Worm (Caenorhabditis elegans) whole organism, mixed stage, embryonic: ENCODE results near the gene clec-51.
"Not testable (repeated sequence)": the region's sequence is repeated elsewhere in the genome, so short reads cannot be mapped to it uniquely, and the experiment has no call there.

Experiments used
- M03D4.4 ChIP-seq: sonication (generic microtip); optimal IDR thresholded peaks from 2 replicates; lab custom pipeline; 2017; ENCODE audit warnings: mild to moderate bottlenecking, missing genetic modification characterization, missing compliant biosample characterization
- bed-3 ChIP-seq: fragments of 200-800 bp; sonication (Bioruptor generic); optimal IDR thresholded peaks from 3 replicates; lab custom pipeline; 2018; ENCODE audit warnings: mild to moderate bottlenecking, missing genetic modification characterization, moderate library complexity, missing compliant biosample characterization
- blmp-1 ChIP-seq: fragments of 150-350 bp; optimal IDR thresholded peaks from 2 replicates; lab custom pipeline; 2014; ENCODE audit warnings: missing biosample characterization, missing genetic modification characterization
- ceh-39 ChIP-seq: fragments of 150-350 bp; optimal IDR thresholded peaks from 2 replicates; lab custom pipeline; 2014; ENCODE audit warnings: missing biosample characterization, missing genetic modification characterization
- ceh-43 ChIP-seq: fragments of 200-800 bp; sonication (Bioruptor generic); optimal IDR thresholded peaks from 2 replicates; lab custom pipeline; 2018; ENCODE audit warnings: mild to moderate bottlenecking, missing genetic modification characterization, moderate library complexity, missing compliant biosample characterization
- ces-1 ChIP-seq: fragments of 150-350 bp; optimal IDR thresholded peaks from 2 replicates; lab custom pipeline; 2014; ENCODE audit warnings: missing biosample characterization, missing genetic modification reagents, missing genetic modification characterization
- cnd-1 ChIP-seq: fragments of 200-800 bp; sonication (Bioruptor generic); optimal IDR thresholded peaks from 2 replicates; lab custom pipeline; 2018; ENCODE audit warnings: mild to moderate bottlenecking, missing genetic modification characterization, missing compliant biosample characterization
- elt-1 ChIP-seq: sonication (generic microtip); optimal IDR thresholded peaks from 2 replicates; lab custom pipeline; 2017; ENCODE audit warnings: missing genetic modification characterization, mild to moderate bottlenecking, missing compliant biosample characterization, antibody characterized with exemption, moderate library complexity, borderline replicate concordance; ENCODE audit not compliant: insufficient read depth
- elt-3 ChIP-seq: fragments of 150-350 bp; optimal IDR thresholded peaks from 2 replicates; lab custom pipeline; 2014; ENCODE audit warnings: missing biosample characterization, missing genetic modification characterization
- ham-2 ChIP-seq: fragments of 200-800 bp; sonication (Bioruptor generic); optimal IDR thresholded peaks from 2 replicates; lab custom pipeline; 2018; ENCODE audit warnings: mild to moderate bottlenecking, missing genetic modification characterization, missing compliant biosample characterization
- hlh-1 ChIP-seq: fragments of 150-350 bp; optimal IDR thresholded peaks from 2 replicates; lab custom pipeline; 2014; ENCODE audit warnings: missing biosample characterization, missing genetic modification reagents, missing genetic modification characterization
- lin-32 ChIP-seq: fragments of 200-800 bp; sonication (Bioruptor generic); optimal IDR thresholded peaks from 2 replicates; lab custom pipeline; 2018; ENCODE audit warnings: mild to moderate bottlenecking, missing genetic modification characterization, missing compliant biosample characterization
- lsy-2 ChIP-seq: fragments of 150-350 bp; optimal IDR thresholded peaks from 2 replicates; lab custom pipeline; 2014; ENCODE audit warnings: missing biosample characterization, missing genetic modification characterization
- mab-5 ChIP-seq: fragments of 150-350 bp; optimal IDR thresholded peaks from 2 replicates; lab custom pipeline; 2014; ENCODE audit warnings: missing biosample characterization, missing genetic modification characterization
- mep-1 ChIP-seq: fragments of 150-350 bp; optimal IDR thresholded peaks from 2 replicates; lab custom pipeline; 2017; ENCODE audit warnings: missing biosample characterization, missing genetic modification reagents, missing genetic modification characterization, inconsistent platforms
- mls-2 ChIP-seq: sonication (generic microtip); optimal IDR thresholded peaks from 2 replicates; lab custom pipeline; 2016; ENCODE audit warnings: mild to moderate bottlenecking, missing genetic modification characterization, moderate library complexity, missing compliant biosample characterization
- nhr-12 ChIP-seq: fragments of 150-350 bp; optimal IDR thresholded peaks from 2 replicates; lab custom pipeline; 2014; ENCODE audit warnings: missing biosample characterization, missing genetic modification characterization
- nhr-2 ChIP-seq: fragments of 150-350 bp; optimal IDR thresholded peaks from 2 replicates; lab custom pipeline; 2014; ENCODE audit warnings: missing biosample characterization, missing genetic modification characterization
- nhr-237 ChIP-seq: fragments of 150-350 bp; optimal IDR thresholded peaks from 2 replicates; lab custom pipeline; 2014; ENCODE audit warnings: missing biosample characterization, missing genetic modification characterization
- nhr-28 ChIP-seq: fragments of 150-350 bp; optimal IDR thresholded peaks from 2 replicates; lab custom pipeline; 2014; ENCODE audit warnings: missing biosample characterization, missing genetic modification characterization
- nhr-76 ChIP-seq: sonication (generic microtip); optimal IDR thresholded peaks from 2 replicates; lab custom pipeline; 2017; ENCODE audit warnings: missing biosample characterization, missing genetic modification characterization
- pha-4 ChIP-seq: fragments of 150-350 bp; optimal IDR thresholded peaks from 2 replicates; lab custom pipeline; 2018; ENCODE audit warnings: missing biosample characterization, missing genetic modification reagents, missing genetic modification characterization
- sem-2 ChIP-seq: fragments of 200-800 bp; sonication (Bioruptor generic); optimal IDR thresholded peaks from 2 replicates; lab custom pipeline; 2018; ENCODE audit warnings: mild to moderate bottlenecking, missing genetic modification characterization, missing compliant biosample characterization
- snpc-4 ChIP-seq: fragments of 150-350 bp; optimal IDR thresholded peaks from 2 replicates; lab custom pipeline; 2014; ENCODE audit warnings: missing biosample characterization, missing genetic modification characterization
- sptf-1 ChIP-seq: sonication (generic microtip); optimal IDR thresholded peaks from 2 replicates; lab custom pipeline; 2017; ENCODE audit warnings: mild to moderate bottlenecking, missing genetic modification characterization, moderate library complexity, missing compliant biosample characterization
- tbx-8 ChIP-seq: fragments of 200-800 bp; sonication (Bioruptor generic); optimal IDR thresholded peaks from 2 replicates; lab custom pipeline; 2018; ENCODE audit warnings: mild to moderate bottlenecking, missing genetic modification characterization, moderate library complexity, missing compliant biosample characterization
- unc-120 ChIP-seq: sonication (generic microtip); optimal IDR thresholded peaks from 2 replicates; lab custom pipeline; 2017; ENCODE audit warnings: missing genetic modification characterization, missing compliant biosample characterization; ENCODE audit not compliant: poor library complexity, severe bottlenecking
- unc-39 ChIP-seq: fragments of 150-350 bp; optimal IDR thresholded peaks from 2 replicates; lab custom pipeline; 2014; ENCODE audit warnings: missing biosample characterization, missing genetic modification characterization
- zip-8 ChIP-seq: fragments of 150-350 bp; optimal IDR thresholded peaks from 2 replicates; lab custom pipeline; 2014; ENCODE audit warnings: missing biosample characterization, missing genetic modification characterization
- ztf-11 ChIP-seq: fragments of 150-350 bp; optimal IDR thresholded peaks from 2 replicates; lab custom pipeline; 2014; ENCODE audit warnings: missing biosample characterization, missing genetic modification characterization

The clec-51 gene

ce11 chrIV:8133536-8133935 is 30.1 kb downstream of the clec-51 start, which contains the start of gene sph-1:
Gene sph-1, minus strand, starts transcription at chrIV:8133558.
- TF ChIP-seq pha-4 (tag; lab: Kevin White, UChicago) (peak; percentile 70), lin-32 (GFP tag; lab: Kevin White, UChicago) (no peak)
- TF ChIP-seq, all 35 proteins: peak for 1

ce11 chrIV:8130131-8130611 is 33.4 kb downstream of the clec-51 start, which contains the start of the genes ndub-11 and moc-3:
Gene ndub-11, minus strand, starts transcription at chrIV:8130231.
Gene moc-3, plus strand, starts transcription at chrIV:8130561.
- TF ChIP-seq mep-1 (tag; lab: Kevin White, UChicago) (no peak), cnd-1 (no peak), ceh-39 (no peak), hlh-1 (tag; lab: Kevin White, UChicago) (no peak), sptf-1 (no peak), M03D4.4 (tag; lab: Kevin White, UChicago) (no peak), sem-2 (GFP tag; lab: Kevin White, UChicago) (no peak), ces-1 (no peak), nhr-76 (tag; lab: Kevin White, UChicago) (no peak), nhr-12 (tag; lab: Kevin White, UChicago) (no peak), lsy-2 (tag; lab: Kevin White, UChicago) (no peak), unc-39 (tag; lab: Kevin White, UChicago) (no peak), ham-2 (GFP tag; lab: Kevin White, UChicago) (no peak), mls-2 (tag; lab: Kevin White, UChicago) (no peak), unc-120 (tag; lab: Kevin White, UChicago) (no peak), zip-8 (no peak), ztf-11 (tag; lab: Kevin White, UChicago) (no peak), snpc-4 (tag; lab: Kevin White, UChicago) (no peak)

ce11 chrIV:8127430-8127829 is 36.2 kb downstream of the clec-51 start:
- TF ChIP-seq elt-1 (tag; lab: Kevin White, UChicago) (no peak), M03D4.4 (tag; lab: Kevin White, UChicago) (no peak), tbx-8 (GFP tag; lab: Kevin White, UChicago) (no peak), mls-2 (tag; lab: Kevin White, UChicago) (no peak), ceh-39 (no peak), ces-1 (no peak), mab-5 (tag; lab: Kevin White, UChicago) (no peak), unc-120 (tag; lab: Kevin White, UChicago) (no peak)

ce11 chrIV:8126902-8127301 is 36.7 kb downstream of the clec-51 start, which contains the start of gene ceph-41:
Gene ceph-41, plus strand, starts transcription at chrIV:8127202.
- TF ChIP-seq nhr-28 (tag; lab: Kevin White, UChicago) (no peak), sptf-1 (no peak), nhr-2 (tag; lab: Kevin White, UChicago) (no peak), ceh-43 (no peak), M03D4.4 (tag; lab: Kevin White, UChicago) (no peak), cnd-1 (no peak), nhr-237 (tag; lab: Kevin White, UChicago) (no peak), bed-3 (no peak), mls-2 (tag; lab: Kevin White, UChicago) (no peak), snpc-4 (tag; lab: Kevin White, UChicago) (no peak), pha-4 (tag; lab: Kevin White, UChicago) (no peak), hlh-1 (tag; lab: Kevin White, UChicago) (no peak), nhr-76 (tag; lab: Kevin White, UChicago) (no peak), sem-2 (GFP tag; lab: Kevin White, UChicago) (no peak), ham-2 (GFP tag; lab: Kevin White, UChicago) (no peak), elt-3 (no peak)

ce11 chrIV:8122349-8122748 is 41.3 kb downstream of the clec-51 start, which contains the start of gene erp-44.3:
Gene erp-44.3, plus strand, starts transcription at chrIV:8122649.
- not testable (repeated sequence) for TF ChIP-seq sptf-1; nhr-237 (tag; lab: Kevin White, UChicago); blmp-1 (tag; lab: Kevin White, UChicago)
